Worm (Caenorhabditis elegans) whole organism, early embryonic: ENCODE measurements around the gene eif-2D.

Source experiments
- B0310.2 ChIP-seq: sonication (generic microtip); optimal IDR thresholded peaks from 2 replicates; lab custom pipeline; 2016; ENCODE audit warnings: mild to moderate bottlenecking, missing genetic modification characterization, missing compliant biosample characterization
- aly-1 ChIP-seq: sonication (generic microtip); optimal IDR thresholded peaks from 2 replicates; lab custom pipeline; 2016; ENCODE audit warnings: missing genetic modification characterization, missing compliant biosample characterization
- ama-1 ChIP-seq: fragments of 150-350 bp; optimal IDR thresholded peaks from 2 replicates; lab custom pipeline; 2014
- ceh-13 ChIP-seq: fragments of 200-800 bp; sonication (Bioruptor generic); optimal IDR thresholded peaks from 2 replicates; lab custom pipeline; 2018; ENCODE audit warnings: mild to moderate bottlenecking, missing genetic modification characterization, missing compliant biosample characterization
- ceh-36 ChIP-seq: sonication (generic microtip); optimal IDR thresholded peaks from 2 replicates; lab custom pipeline; 2016; ENCODE audit warnings: missing genetic modification characterization, inconsistent platforms, missing compliant biosample characterization
- flt-1 ChIP-seq: fragments of 200-800 bp; sonication (Bioruptor generic); IDR thresholded peaks from 2 replicates; pipeline ENCODE4 v1.3.6; 2022; ENCODE audit warnings: missing genetic modification characterization, missing compliant biosample characterization
- sea-1 ChIP-seq: fragments of 200-800 bp; sonication (Bioruptor generic); conservative IDR thresholded peaks from 2 replicates; pipeline ENCODE4 v1.3.6; 2022; ENCODE audit warnings: missing genetic modification characterization, missing compliant biosample characterization
- tbx-37 ChIP-seq: fragments of 200-800 bp; sonication (Bioruptor generic); conservative IDR thresholded peaks from 2 replicates; pipeline ENCODE4 v1.3.6; 2022; ENCODE audit warnings: missing genetic modification reagents, missing genetic modification characterization, missing compliant biosample characterization

ce11 chrII:5654215-5654614, 37.3 kb upstream of the eif-2D start, which contains the start of gene F59E12.1:
- TF ChIP-seq ama-1 (lab: Kevin White, UChicago), result no peak
- TF ChIP-seq flt-1, result no peak
- TF ChIP-seq B0310.2 (tag; lab: Kevin White, UChicago), result no peak
- TF ChIP-seq ceh-13 (GFP tag; lab: Kevin White, UChicago), result no peak
- no peak for TF ChIP-seq sea-1 (GFP tag; lab: Robert Waterston, UW)
- TF ChIP-seq aly-1, result no peak
- TF ChIP-seq tbx-37 (GFP tag; lab: Robert Waterston, UW), result no peak
- TF ChIP-seq ceh-36 (tag; lab: Kevin White, UChicago), result no peak
